Worm (Caenorhabditis elegans): ENCODE data around the gene F26C11.3.

Gene F26C11.3

DNA sequence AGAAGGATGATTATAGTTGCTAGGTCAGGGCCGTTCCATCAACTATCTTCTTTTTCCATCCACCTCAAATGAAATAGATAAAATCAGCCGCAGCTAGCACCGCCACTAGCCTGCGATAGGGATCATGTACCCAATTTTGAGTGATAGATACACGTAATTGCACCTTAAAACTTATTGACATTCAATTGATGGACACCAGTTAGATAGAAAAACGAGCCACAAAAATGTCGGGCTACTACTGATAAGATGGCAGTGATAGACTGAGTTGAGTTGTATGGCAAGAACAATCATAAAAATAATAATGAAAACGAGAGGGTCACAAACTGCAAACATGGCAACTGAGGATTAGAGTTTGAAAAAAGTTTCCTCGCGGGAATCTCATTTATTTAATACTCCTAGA lies 23.1 kb downstream of the F26C11.3 start:
- TF ChIP-seq tab-1 (GFP tag; IDR thresholded peaks at IDR 0.05) (no peak), flt-1 (GFP tag; IDR thresholded peaks at IDR 0.05) (no peak), ztf-29 (GFP tag; IDR thresholded peaks at IDR 0.05) (no peak), med-1 (GFP tag; optimal IDR thresholded peaks at IDR 0.05; ENCODE audit: insufficient read depth) (no peak), klf-2 (GFP tag; conservative IDR thresholded peaks at IDR 0.05) (no peak), cog-1 (tag; optimal IDR thresholded peaks at IDR 0.05) (no peak), ref-1 (GFP tag; conservative IDR thresholded peaks at IDR 0.05) (no peak), ztf-23 (GFP tag; IDR thresholded peaks at IDR 0.05) (no peak), T22C8.4 (GFP tag; IDR thresholded peaks at IDR 0.05) (no peak)

- TF ChIP-seq klf-2 (GFP tag; conservative IDR thresholded peaks at IDR 0.05), result no peak
- TF ChIP-seq ztf-23 (GFP tag; IDR thresholded peaks at IDR 0.05), result no peak
- TF ChIP-seq flt-1 (GFP tag; IDR thresholded peaks at IDR 0.05), result no peak
- TF ChIP-seq ztf-29 (GFP tag; IDR thresholded peaks at IDR 0.05), result no peak
- no peak for TF ChIP-seq ref-1 (GFP tag; conservative IDR thresholded peaks at IDR 0.05)
- TF ChIP-seq T22C8.4 (GFP tag; IDR thresholded peaks at IDR 0.05), result no peak
- TF ChIP-seq cog-1 (tag; optimal IDR thresholded peaks at IDR 0.05), result no peak
- no peak for TF ChIP-seq med-1 (GFP tag; optimal IDR thresholded peaks at IDR 0.05; ENCODE audit: insufficient read depth)
These were observed 23.7 kb downstream of the F26C11.3 start, which contains the start of gene vgln-1 for ce11 chrII:9891031-9891689. TSS of gene vgln-1 (minus strand) at chrII:9891081.

ce11 chrII:9888549-9888948 lies 26.4 kb downstream of the F26C11.3 start:
- TF ChIP-seq med-1 (GFP tag; optimal IDR thresholded peaks at IDR 0.05; ENCODE audit: insufficient read depth), result no peak
- no peak for TF ChIP-seq cog-1 (tag; optimal IDR thresholded peaks at IDR 0.05)
- TF ChIP-seq T22C8.4 (GFP tag; IDR thresholded peaks at IDR 0.05), result no peak
- TF ChIP-seq klf-2 (GFP tag; conservative IDR thresholded peaks at IDR 0.05), result no peak
- TF ChIP-seq ztf-23 (GFP tag; IDR thresholded peaks at IDR 0.05), result no peak
- no peak for TF ChIP-seq tab-1 (GFP tag; IDR thresholded peaks at IDR 0.05)
- TF ChIP-seq flt-1 (GFP tag; IDR thresholded peaks at IDR 0.05), result no peak
- no peak for TF ChIP-seq ztf-29 (GFP tag; IDR thresholded peaks at IDR 0.05)
- no peak for TF ChIP-seq ref-1 (GFP tag; conservative IDR thresholded peaks at IDR 0.05)

DNA sequence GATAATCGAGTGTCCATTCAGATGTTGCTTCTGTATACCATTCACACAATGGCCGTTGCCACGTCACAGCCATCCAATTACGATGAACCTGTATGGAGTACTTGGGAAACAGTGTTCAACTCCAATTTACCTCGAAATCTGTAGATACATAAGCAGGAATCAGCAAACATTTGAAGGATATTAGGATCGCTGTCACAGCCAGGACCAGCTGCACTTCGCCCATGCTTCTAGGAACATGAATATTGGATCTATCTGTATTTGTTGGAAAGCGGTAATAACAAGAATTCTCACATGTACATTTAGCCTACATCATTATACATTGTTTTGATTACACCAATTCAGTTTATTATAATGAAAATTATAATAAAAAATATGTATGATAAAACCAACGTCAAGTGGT lies 28.7 kb downstream of the F26C11.3 start, which contains the start of gene algn-8:
Gene algn-8, minus strand, starts transcription at position 227 of the 400 bp plus-strand sequence.
- no peak for TF ChIP-seq T22C8.4 (GFP tag; IDR thresholded peaks at IDR 0.05)
- TF ChIP-seq ref-1 (GFP tag; conservative IDR thresholded peaks at IDR 0.05), result no peak
- TF ChIP-seq klf-2 (GFP tag; conservative IDR thresholded peaks at IDR 0.05), result no peak
- TF ChIP-seq med-1 (GFP tag; optimal IDR thresholded peaks at IDR 0.05; ENCODE audit: insufficient read depth), result no peak
- TF ChIP-seq flt-1 (GFP tag; IDR thresholded peaks at IDR 0.05), result no peak

ce11 chrII:9880826-9881225 lies 34.1 kb downstream of the F26C11.3 start, which contains the start of gene C08H9.15:
TSS of gene C08H9.15 (plus strand) at chrII:9881193.
- TF ChIP-seq flt-1 (GFP tag; IDR thresholded peaks at IDR 0.05), result no peak
- TF ChIP-seq tab-1 (GFP tag; IDR thresholded peaks at IDR 0.05), result no peak
- no peak for TF ChIP-seq med-1 (GFP tag; optimal IDR thresholded peaks at IDR 0.05; ENCODE audit: insufficient read depth)
- TF ChIP-seq klf-2 (GFP tag; conservative IDR thresholded peaks at IDR 0.05), result no peak
- TF ChIP-seq T22C8.4 (GFP tag; IDR thresholded peaks at IDR 0.05), result no peak
- no peak for TF ChIP-seq cog-1 (tag; optimal IDR thresholded peaks at IDR 0.05)
- no peak for TF ChIP-seq ztf-29 (GFP tag; IDR thresholded peaks at IDR 0.05)
- no peak for TF ChIP-seq ref-1 (GFP tag; conservative IDR thresholded peaks at IDR 0.05)
- no peak for TF ChIP-seq ztf-23 (GFP tag; IDR thresholded peaks at IDR 0.05)

DNA sequence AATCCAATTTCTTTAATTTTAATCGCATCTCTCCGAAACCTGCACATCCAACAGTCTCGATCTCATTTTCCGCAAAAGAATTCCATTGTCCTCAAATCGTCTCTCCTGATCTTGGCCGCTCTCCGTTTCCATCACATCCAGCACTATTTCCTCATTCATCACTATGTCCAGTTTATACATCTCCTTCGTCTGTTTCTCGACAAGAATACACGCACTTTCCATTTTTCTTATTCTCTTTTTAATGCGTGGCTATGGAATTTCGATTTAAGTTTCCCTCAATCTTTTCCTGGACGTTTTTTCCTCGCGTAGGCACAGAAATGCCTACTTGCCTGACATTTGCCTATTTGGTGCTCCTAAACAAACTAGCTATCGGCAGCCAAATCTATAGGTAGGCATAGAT lies 35.1 kb downstream of the F26C11.3 start:
- no peak for TF ChIP-seq flt-1 (GFP tag; IDR thresholded peaks at IDR 0.05)
- TF ChIP-seq T22C8.4 (GFP tag; IDR thresholded peaks at IDR 0.05), result no peak
- TF ChIP-seq med-1 (GFP tag; optimal IDR thresholded peaks at IDR 0.05; ENCODE audit: insufficient read depth), result no peak
- no peak for TF ChIP-seq ref-1 (GFP tag; conservative IDR thresholded peaks at IDR 0.05)
- no peak for TF ChIP-seq ztf-29 (GFP tag; IDR thresholded peaks at IDR 0.05)
- TF ChIP-seq klf-2 (GFP tag; conservative IDR thresholded peaks at IDR 0.05), result no peak
- no peak for TF ChIP-seq ztf-23 (GFP tag; IDR thresholded peaks at IDR 0.05)
- no peak for TF ChIP-seq cog-1 (tag; optimal IDR thresholded peaks at IDR 0.05)
- TF ChIP-seq tab-1 (GFP tag; IDR thresholded peaks at IDR 0.05), result no peak

- TF ChIP-seq T22C8.4 (GFP tag; IDR thresholded peaks at IDR 0.05), result no peak
- no peak for TF ChIP-seq klf-2 (GFP tag; conservative IDR thresholded peaks at IDR 0.05)
- TF ChIP-seq ztf-29 (GFP tag; IDR thresholded peaks at IDR 0.05), result no peak
- no peak for TF ChIP-seq tab-1 (GFP tag; IDR thresholded peaks at IDR 0.05)
- no peak for TF ChIP-seq flt-1 (GFP tag; IDR thresholded peaks at IDR 0.05)
- no peak for TF ChIP-seq ztf-23 (GFP tag; IDR thresholded peaks at IDR 0.05)
- no peak for TF ChIP-seq ref-1 (GFP tag; conservative IDR thresholded peaks at IDR 0.05)
- no peak for TF ChIP-seq cog-1 (tag; optimal IDR thresholded peaks at IDR 0.05)
- TF ChIP-seq med-1 (GFP tag; optimal IDR thresholded peaks at IDR 0.05; ENCODE audit: insufficient read depth), result no peak
These were observed 40.2 kb downstream of the F26C11.3 start, which contains the start of the genes chil-2 and ctsa-3.2 for ce11 chrII:9874508-9875229. TSS of gene chil-2 (minus strand) at chrII:9874608. TSS of gene ctsa-3.2 (plus strand) at chrII:9875179.

ce11 chrII:9872961-9873360 lies 41.9 kb downstream of the F26C11.3 start, which contains the start of gene chil-8:
TSS of gene chil-8 (minus strand) at chrII:9873061.
- TF ChIP-seq ref-1 (GFP tag; conservative IDR thresholded peaks at IDR 0.05) (no peak), med-1 (GFP tag; optimal IDR thresholded peaks at IDR 0.05; ENCODE audit: insufficient read depth) (no peak), klf-2 (GFP tag; conservative IDR thresholded peaks at IDR 0.05) (no peak), T22C8.4 (GFP tag; IDR thresholded peaks at IDR 0.05) (no peak), flt-1 (GFP tag; IDR thresholded peaks at IDR 0.05) (no peak), ztf-23 (GFP tag; IDR thresholded peaks at IDR 0.05) (no peak), cog-1 (tag; optimal IDR thresholded peaks at IDR 0.05) (no peak), ztf-29 (GFP tag; IDR thresholded peaks at IDR 0.05) (no peak), tab-1 (GFP tag; IDR thresholded peaks at IDR 0.05) (no peak)

- TF ChIP-seq cog-1 (tag; optimal IDR thresholded peaks at IDR 0.05), result no peak
These were observed 43.8 kb downstream of the F26C11.3 start, which contains the start of gene chil-7 for ce11 chrII:9871061-9871460. TSS of gene chil-7 (minus strand) at chrII:9871172.
